Worm (Caenorhabditis elegans): ENCODE measurements around the gene irld-14.

The irld-14 gene

DNA sequence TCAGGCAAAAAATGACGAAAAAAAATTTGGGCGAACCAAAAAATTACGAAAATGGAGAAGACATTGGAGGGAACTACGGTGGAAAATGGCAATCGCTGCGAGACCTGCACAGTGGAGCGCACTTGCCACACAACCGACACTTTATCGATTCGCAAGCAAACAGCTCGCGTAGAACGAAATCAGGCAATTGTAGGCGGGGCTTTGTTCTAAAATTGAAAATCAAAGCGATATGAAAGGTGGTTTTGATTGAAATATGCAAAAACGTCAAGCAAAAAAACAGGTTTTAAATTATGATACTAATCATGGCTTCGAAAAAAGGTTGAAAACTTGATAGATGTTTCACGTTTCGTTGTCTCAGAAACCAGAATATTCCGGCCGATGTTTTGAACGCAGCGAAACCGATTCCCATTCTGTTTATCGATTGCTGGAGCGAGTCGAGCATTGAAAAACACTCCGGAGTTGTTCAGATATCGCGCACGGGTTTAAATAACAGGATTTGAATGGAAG is 5.9 kb downstream of the irld-14 start, which contains the start of the genes fib-1 and mut-15 (continued):
- TF ChIP-seq lin-13 (GFP tag; optimal IDR thresholded peaks at IDR 0.05) (peak; percentile 86), vab-7 (GFP tag; IDR thresholded peaks at IDR 0.05) (peak; percentile 60; the same call in 1 of the 2 replicates), F37D6.2 (tag; optimal IDR thresholded peaks at IDR 0.05) (peak; percentile 67), ZK546.5 (tag; optimal IDR thresholded peaks at IDR 0.05) (no peak), rbr-2 (tag; optimal IDR thresholded peaks at IDR 0.05) (peak; percentile 92), ceh-62 (tag; optimal IDR thresholded peaks at IDR 0.05) (no peak), snpc-1.2 (GFP tag; IDR thresholded peaks at IDR 0.05) (no peak), fkh-10 (GFP tag; optimal IDR thresholded peaks at IDR 0.05) (peak; percentile 86), attf-4 (tag; optimal IDR thresholded peaks at IDR 0.05) (no peak), madf-5 (GFP tag; IDR thresholded peaks at IDR 0.05) (no peak), spr-3 (GFP tag; optimal IDR thresholded peaks at IDR 0.05) (peak; percentile 8), nhr-25 (tag; optimal IDR thresholded peaks at IDR 0.05; ENCODE audit: borderline replicate concordance, insufficient read depth) (peak; percentile 73), daf-12 (tag; optimal IDR thresholded peaks at IDR 0.05) (no peak), lin-15B (tag; optimal IDR thresholded peaks at IDR 0.05) (peak; percentile 76), php-3 (GFP tag; IDR thresholded peaks at IDR 0.05) (0 out of 2 replicates have a peak, but pooled peaks have one; percentile 19), zip-11 (GFP tag; IDR thresholded peaks at IDR 0.05) (no peak), aly-2 (tag; optimal IDR thresholded peaks at IDR 0.05) (no peak), zfp-3 (GFP tag; conservative IDR thresholded peaks at IDR 0.05) (no peak), ceh-28 (tag; optimal IDR thresholded peaks at IDR 0.05) (peak; percentile 71), madf-9 (GFP tag; conservative IDR thresholded peaks at IDR 0.05) (no peak), skn-1 (tag; optimal IDR thresholded peaks at IDR 0.05) (no peak), dpl-1 (GFP tag; optimal IDR thresholded peaks at IDR 0.05) (peak; percentile 81), duxl-1 (tag; optimal IDR thresholded peaks at IDR 0.05; ENCODE audit: poor library complexity) (peak; percentile 62), Y75B8A.6 (GFP tag; IDR thresholded peaks at IDR 0.05) (no peak), F44E2.7 (GFP tag; IDR thresholded peaks at IDR 0.05) (no peak), nhr-111 (GFP tag; optimal IDR thresholded peaks at IDR 0.05) (no peak), hlh-30 (tag; optimal IDR thresholded peaks at IDR 0.05; ENCODE audit: insufficient read depth) (peak; percentile 77), set-16 (GFP tag; IDR thresholded peaks at IDR 0.05) (no peak), egl-27 (tag; optimal IDR thresholded peaks at IDR 0.05) (peak; percentile 54), T26A8.4 (GFP tag; IDR thresholded peaks at IDR 0.05) (peak; percentile 71; the same call in 1 of the 2 replicates), spr-1 (tag; optimal IDR thresholded peaks at IDR 0.05) (peak; percentile 71), fos-1 (tag; optimal IDR thresholded peaks at IDR 0.05) (no peak), nhr-42 (GFP tag; IDR thresholded peaks at IDR 0.05) (peak; percentile 89; the same call in 1 of the 2 replicates), T20F7.1 (GFP tag; optimal IDR thresholded peaks at IDR 0.05) (peak; percentile 91), ceh-44 (GFP tag; IDR thresholded peaks at IDR 0.05) (peak; percentile 75), gei-8 (GFP tag; optimal IDR thresholded peaks at IDR 0.05) (no peak), mep-1 (tag; optimal IDR thresholded peaks at IDR 0.05) (peak; percentile 96), nhr-11 (tag; optimal IDR thresholded peaks at IDR 0.05) (peak; percentile 91), F10B5.3 (tag; optimal IDR thresholded peaks at IDR 0.05) (no peak), lir-3 (tag; optimal IDR thresholded peaks at IDR 0.05) (no peak), unc-130 (GFP tag; optimal IDR thresholded peaks at IDR 0.05) (peak; percentile 94), ama-1 (optimal IDR thresholded peaks at IDR 0.05) (no peak), daf-8 (GFP tag; IDR thresholded peaks at IDR 0.05) (no peak), pha-4 (GFP tag; IDR thresholded peaks at IDR 0.05) (peak; percentile 63; the same call in 1 of the 2 replicates), pha-4 (tag; optimal IDR thresholded peaks at IDR 0.05) (peak; percentile 27), dve-1 (tag; optimal IDR thresholded peaks at IDR 0.05; ENCODE audit: insufficient read depth) (peak; percentile 89), R02D3.7 (tag; optimal IDR thresholded peaks at IDR 0.05) (no peak), daf-16 (GFP tag; optimal IDR thresholded peaks at IDR 0.05) (peak in 1 of 2 experiments; percentile 42), daf-16 (tag; optimal IDR thresholded peaks at IDR 0.05) (peak; percentile 54), ces-1 (GFP tag; optimal IDR thresholded peaks at IDR 0.05) (no peak), dmd-9 (GFP tag; IDR thresholded peaks at IDR 0.05) (peak; percentile 78; the same call in 1 of the 2 replicates)

Measured in whole organism, L4 larva.